Worm (Caenorhabditis elegans): ENCODE measurements around the gene T14B4.3.

DNA sequence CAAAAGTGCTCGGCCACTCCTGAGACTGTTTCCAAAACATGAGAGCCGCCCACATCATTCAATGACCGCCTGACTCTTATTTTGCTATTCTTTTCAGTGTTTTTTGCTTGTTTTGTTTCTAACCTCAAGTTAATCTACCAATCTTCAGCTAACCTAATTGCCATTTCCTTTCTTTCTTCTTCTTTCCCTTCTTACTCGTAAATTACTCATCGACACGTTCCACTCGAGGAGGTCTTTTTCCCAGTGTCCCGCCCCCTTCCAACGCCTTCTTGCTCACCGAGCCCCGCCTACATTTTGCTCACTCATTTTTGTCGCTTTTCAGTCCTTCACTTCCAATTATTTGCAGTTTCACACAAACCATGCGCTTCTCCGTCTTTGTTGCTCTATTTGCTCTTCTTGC lies 30.0 kb downstream of the T14B4.3 start, which contains the start of gene nlp-50:
- TF ChIP-seq fos-1 (tag; optimal IDR thresholded peaks at IDR 0.05), result no peak
- TF ChIP-seq nhr-25 (tag; optimal IDR thresholded peaks at IDR 0.05), result no peak
- no peak for TF ChIP-seq alr-1 (tag; optimal IDR thresholded peaks at IDR 0.05)
- TF ChIP-seq unc-62 (GFP tag; optimal IDR thresholded peaks at IDR 0.05), result no peak
- no peak for TF ChIP-seq lin-13 (GFP tag; optimal IDR thresholded peaks at IDR 0.05)
- no peak for TF ChIP-seq egl-27 (tag; optimal IDR thresholded peaks at IDR 0.05)
- no peak for TF ChIP-seq nhr-129 (tag; optimal IDR thresholded peaks at IDR 0.05)
- TF ChIP-seq elt-3 (tag; optimal IDR thresholded peaks at IDR 0.05), result no peak
- no peak for TF ChIP-seq nhr-6 (tag; optimal IDR thresholded peaks at IDR 0.05)
- no peak for TF ChIP-seq elt-1 (tag; optimal IDR thresholded peaks at IDR 0.05)
- no peak for TF ChIP-seq sem-4 (tag; optimal IDR thresholded peaks at IDR 0.05)
- no peak for TF ChIP-seq sma-9 (GFP tag; optimal IDR thresholded peaks at IDR 0.05)
- no peak for TF ChIP-seq sma-9 (tag; optimal IDR thresholded peaks at IDR 0.05)
- no peak for TF ChIP-seq snpc-4 (tag; optimal IDR thresholded peaks at IDR 0.05)
- no peak for TF ChIP-seq nhr-12 (tag; optimal IDR thresholded peaks at IDR 0.05)

Data from whole organism, L2 larva.